Worm (Caenorhabditis elegans): ENCODE data around the gene AC7.3.

DNA sequence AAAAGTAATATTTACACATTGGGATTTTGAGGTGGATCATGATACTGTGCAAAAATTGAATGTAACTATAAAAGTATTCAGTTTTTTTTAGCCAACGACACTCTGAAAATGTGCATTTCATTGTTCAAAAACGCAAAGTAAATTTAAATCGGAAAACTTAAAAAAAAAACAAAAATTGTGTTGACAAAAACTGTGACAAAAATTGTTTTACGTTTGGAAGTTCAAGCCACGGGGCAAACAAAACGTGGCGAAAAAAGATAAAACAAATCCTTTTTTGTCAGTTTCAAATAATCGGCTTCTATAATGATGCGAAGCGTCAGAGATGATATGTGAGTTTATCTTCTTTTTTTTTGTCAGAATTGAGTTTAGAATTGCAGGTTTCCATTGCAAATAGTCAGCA, at the start of gene AC7.3:
- TF ChIP-seq aly-1 (tag; optimal IDR thresholded peaks at IDR 0.05) (no peak), ceh-36 (tag; optimal IDR thresholded peaks at IDR 0.05) (no peak), tra-4 (tag; optimal IDR thresholded peaks at IDR 0.05) (no peak), tbx-37 (GFP tag; conservative IDR thresholded peaks at IDR 0.05) (no peak), ets-7 (tag; optimal IDR thresholded peaks at IDR 0.05) (no peak), ama-1 (optimal IDR thresholded peaks at IDR 0.05) (no peak), scrt-1 (GFP tag; IDR thresholded peaks at IDR 0.05) (no peak)
